Fruit fly (Drosophila melanogaster): ENCODE data around the gene CG42590.
A peak's percentile ranks its signal among the peaks of the same experiment; 100 is the strongest.

The CG42590 gene

DNA sequence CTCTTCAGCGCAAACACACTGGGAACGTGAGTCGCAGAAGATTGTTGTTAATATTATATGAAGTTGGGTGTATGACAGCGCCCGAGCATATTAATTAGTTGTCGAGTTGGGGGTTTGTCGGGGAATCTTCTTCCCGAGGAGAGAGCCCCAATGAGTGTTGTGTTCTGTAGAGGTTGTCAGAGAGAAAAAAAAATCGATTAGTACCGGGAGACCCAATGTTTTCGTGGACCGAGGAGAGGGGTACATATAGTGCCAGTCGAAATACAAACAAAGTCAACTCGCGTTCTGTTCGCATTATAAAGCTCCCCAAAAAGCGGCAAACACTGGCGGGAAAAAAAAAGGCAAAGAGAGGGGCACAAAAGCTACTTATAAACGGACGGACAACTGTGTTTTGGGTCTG lies 4.8 kb upstream of the CG42590 start (continued):
- TF ChIP-seq CG9876 (GFP tag; optimal IDR thresholded peaks at IDR 0.05) (no peak), grn (GFP tag; optimal IDR thresholded peaks at IDR 0.05) (no peak), Tbp (GFP tag; optimal IDR thresholded peaks at IDR 0.05) (no peak), CG10366 (GFP tag; IDR thresholded peaks at IDR 0.05) (no peak; the same call in 1 of the 2 replicates), H2.0 (GFP tag; IDR thresholded peaks at IDR 0.05) (no peak), vvl (GFP tag; IDR thresholded peaks at IDR 0.05) (peak; percentile 49; the same call in 1 of the 2 replicates), Nf-YB (GFP tag; optimal IDR thresholded peaks at IDR 0.05) (no peak), tna (GFP tag; IDR thresholded peaks at IDR 0.05; ENCODE audit: partially characterized antibody) (no peak), Atf3 (GFP tag; optimal IDR thresholded peaks at IDR 0.05) (no peak), CG7357 (GFP tag; IDR thresholded peaks at IDR 0.05) (no peak), hkb (optimal IDR thresholded peaks at IDR 0.05) (no peak), hkb (GFP tag; IDR thresholded peaks at IDR 0.05) (0 out of 2 replicates have a peak, but pooled peaks have one; percentile 19), NfI (GFP tag; optimal IDR thresholded peaks at IDR 0.05) (no peak), Bgb (GFP tag; IDR thresholded peaks at IDR 0.05; ENCODE audit: partially characterized antibody) (no peak), CoRest (tag; optimal IDR thresholded peaks at IDR 0.05) (no peak), CG8388 (GFP tag; optimal IDR thresholded peaks at IDR 0.05) (no peak), CG2875 (GFP tag; optimal IDR thresholded peaks at IDR 0.05) (no peak), wek (GFP tag; optimal IDR thresholded peaks at IDR 0.05) (no peak), CG1792 (GFP tag; optimal IDR thresholded peaks at IDR 0.05) (no peak), CG2120 (GFP tag; optimal IDR thresholded peaks at IDR 0.05) (no peak), CG9932 (GFP tag; IDR thresholded peaks at IDR 0.05) (no peak; the same call in 1 of the 2 replicates), ftz-f1 (GFP tag; optimal IDR thresholded peaks at IDR 0.05) (no peak), Sox102F (GFP tag; optimal IDR thresholded peaks at IDR 0.05) (no peak), chinmo (GFP tag; IDR thresholded peaks at IDR 0.05; ENCODE audit: partially characterized antibody) (0 out of 4 replicates have a peak, but pooled peaks have one; percentile 26), lilli (GFP tag; optimal IDR thresholded peaks at IDR 0.05) (no peak), CG32532 (GFP tag; IDR thresholded peaks at IDR 0.05) (peak; percentile 44), NC2α (GFP tag; optimal IDR thresholded peaks at IDR 0.05) (no peak), CG6791 (GFP tag; IDR thresholded peaks at IDR 0.05; ENCODE audit: partially characterized antibody) (no peak), Lim3 (GFP tag; IDR thresholded peaks at IDR 0.05) (no peak), ara (GFP tag; IDR thresholded peaks at IDR 0.05) (no peak), Dp (GFP tag; optimal IDR thresholded peaks at IDR 0.05) (no peak), kay (GFP tag; optimal IDR thresholded peaks at IDR 0.05) (no peak), CG17568 (GFP tag; optimal IDR thresholded peaks at IDR 0.05) (no peak), Hr39 (optimal IDR thresholded peaks at IDR 0.05) (no peak), oc (tag; optimal IDR thresholded peaks at IDR 0.05) (peak; percentile 16), chn (GFP tag; optimal IDR thresholded peaks at IDR 0.05) (no peak), CG10431 (GFP tag; optimal IDR thresholded peaks at IDR 0.05) (no peak), CG6689 (GFP tag; IDR thresholded peaks at IDR 0.05) (0 out of 2 replicates have a peak, but pooled peaks have one; percentile 15), Dbx (GFP tag; IDR thresholded peaks at IDR 0.05) (no peak), gfzf (GFP tag; optimal IDR thresholded peaks at IDR 0.05) (no peak), maf-S (GFP tag; optimal IDR thresholded peaks at IDR 0.05) (no peak), C15 (GFP tag; IDR thresholded peaks at IDR 0.05) (no peak), Lpt (GFP tag; optimal IDR thresholded peaks at IDR 0.05) (no peak), CG43689 (GFP tag; IDR thresholded peaks at IDR 0.05) (no peak), CG11247 (GFP tag; IDR thresholded peaks at IDR 0.05) (peak; percentile 38; the same call in 1 of the 2 replicates), ham (GFP tag; IDR thresholded peaks at IDR 0.05) (no peak), chm (GFP tag; IDR thresholded peaks at IDR 0.05) (0 out of 2 replicates have a peak, but pooled peaks have one; percentile 23), CG3163 (GFP tag; optimal IDR thresholded peaks at IDR 0.05) (peak; percentile 50), sr (GFP tag; IDR thresholded peaks at IDR 0.05) (no peak), CG15073 (GFP tag; optimal IDR thresholded peaks at IDR 0.05) (peak; percentile 23), CG15514 (GFP tag; optimal IDR thresholded peaks at IDR 0.05) (peak; percentile 22), Atf6 (GFP tag; IDR thresholded peaks at IDR 0.05) (peak; percentile 40; the same call in 1 of the 2 replicates), tin (GFP tag; optimal IDR thresholded peaks at IDR 0.05) (no peak)

Measured in whole organism, embryonic.